Fruit fly (Drosophila melanogaster) whole organism, adult: ENCODE results near the gene CG11226.

Experiments
- CG1620 ChIP-seq: fragments of 200-800 bp; sonication (Bioruptor generic); optimal IDR thresholded peaks from 2 replicates; lab custom pipeline; 2016; ENCODE audit warnings: missing biosample characterization, missing genetic modification characterization
- CG7101 ChIP-seq: fragments of 200-800 bp; sonication (Bioruptor generic); optimal IDR thresholded peaks from 2 replicates; lab custom pipeline; 2018; ENCODE audit warnings: missing biosample characterization, mild to moderate bottlenecking, missing genetic modification characterization, moderate library complexity
- Clk ChIP-seq: fragments of 200-800 bp; sonication (Bioruptor generic); optimal IDR thresholded peaks from 2 replicates; lab custom pipeline; 2017; ENCODE audit warnings: missing biosample characterization, missing genetic modification characterization
- Crg-1 ChIP-seq: fragments of 200-800 bp; sonication (Bioruptor generic); optimal IDR thresholded peaks from 2 replicates; lab custom pipeline; 2016; ENCODE audit warnings: missing biosample characterization, missing genetic modification characterization
- bab1 ChIP-seq: fragments of 200-800 bp; sonication (Bioruptor generic); optimal IDR thresholded peaks from 3 replicates; lab custom pipeline; 2019; ENCODE audit warnings: missing biosample characterization, mild to moderate bottlenecking, missing genetic modification characterization, moderate library complexity
- cic ChIP-seq: fragments of 200-800 bp; sonication (Bioruptor generic); optimal IDR thresholded peaks from 2 replicates; lab custom pipeline; 2017; ENCODE audit warnings: missing biosample characterization, mild to moderate bottlenecking, missing genetic modification characterization, moderate library complexity
- kay ChIP-seq: fragments of 200-800 bp; sonication (Bioruptor generic); peaks from one replicate; lab custom pipeline; 2016; ENCODE audit warnings: missing biosample characterization, missing genetic modification characterization, borderline replicate concordance
- tj ChIP-seq: fragments of 200-800 bp; sonication (Bioruptor generic); optimal IDR thresholded peaks from 3 replicates; lab custom pipeline; 2017; ENCODE audit warnings: missing biosample characterization, mild to moderate bottlenecking, missing genetic modification characterization, moderate library complexity

- no peak for TF ChIP-seq kay (GFP tag; lab: Kevin White, UChicago)
- peak; percentile 70 for TF ChIP-seq bab1 (GFP tag; lab: Kevin White, UChicago)
- TF ChIP-seq Clk (GFP tag; lab: Kevin White, UChicago), result peak; percentile 17
- peak; percentile 86 for TF ChIP-seq Crg-1 (GFP tag; lab: Kevin White, UChicago)
- TF ChIP-seq cic, result peak; percentile 56
- TF ChIP-seq CG1620, result peak; percentile 80
- TF ChIP-seq CG7101, result peak; percentile 74
- peak; percentile 7 for TF ChIP-seq tj (GFP tag; lab: Kevin White, UChicago)
Observed at dm6 chr3L:22868070-22868469, 31.2 kb downstream of the CG11226 start, which contains the start of gene EMC4.
